Fruit fly (Drosophila melanogaster) whole organism, embryonic: Measurements from ENCODE around the gene Spx.

Experiments used
- Abd-B ChIP-seq: fragments of 200-800 bp; sonication (Bioruptor generic); optimal IDR thresholded peaks from 2 replicates; lab custom pipeline; 2018; ENCODE audit warnings: missing biosample characterization, mild to moderate bottlenecking, missing genetic modification characterization, moderate library complexity
- CG10543 ChIP-seq: fragments of 200-800 bp; sonication (Bioruptor generic); optimal IDR thresholded peaks from 3 replicates; lab custom pipeline; 2017; ENCODE audit warnings: missing biosample characterization, mild to moderate bottlenecking, missing genetic modification characterization, moderate library complexity
- CG11085 ChIP-seq: fragments of 200-800 bp; sonication (Bioruptor generic); IDR thresholded peaks from 2 replicates; pipeline ENCODE4 v1.3.6; 2022; ENCODE audit warnings: missing biosample characterization, missing genetic modification characterization
- CG12769 ChIP-seq: fragments of 200-800 bp; sonication (Bioruptor generic); optimal IDR thresholded peaks from 2 replicates; lab custom pipeline; 2019; ENCODE audit warnings: missing biosample characterization, mild to moderate bottlenecking, missing genetic modification characterization, moderate library complexity
- CG13287 ChIP-seq: fragments of 200-800 bp; sonication (Bioruptor generic); IDR thresholded peaks from 2 replicates; pipeline ENCODE4 v1.3.6; 2022; ENCODE audit warnings: missing biosample characterization, missing genetic modification characterization; ENCODE audit not compliant: partially characterized antibody
- CG13296 ChIP-seq: fragments of 200-800 bp; sonication (Bioruptor generic); optimal IDR thresholded peaks from 3 replicates; lab custom pipeline; 2018; ENCODE audit warnings: missing biosample characterization, mild to moderate bottlenecking, missing genetic modification characterization
- CG18476 ChIP-seq: fragments of 200-800 bp; sonication (Bioruptor generic); optimal IDR thresholded peaks from 2 replicates; lab custom pipeline; 2016; ENCODE audit warnings: missing biosample characterization, mild to moderate bottlenecking, missing genetic modification characterization
- CG2120 ChIP-seq: fragments of 200-800 bp; sonication (Bioruptor generic); optimal IDR thresholded peaks from 3 replicates; lab custom pipeline; 2016; ENCODE audit warnings: missing biosample characterization, missing genetic modification characterization
- CG3281 ChIP-seq: fragments of 200-800 bp; sonication (Bioruptor generic); optimal IDR thresholded peaks from 3 replicates; lab custom pipeline; 2017; ENCODE audit warnings: missing biosample characterization, mild to moderate bottlenecking, missing genetic modification characterization
- CG3995 ChIP-seq: fragments of 200-800 bp; sonication (Bioruptor generic); optimal IDR thresholded peaks from 3 replicates; lab custom pipeline; 2016; ENCODE audit warnings: missing biosample characterization, missing genetic modification characterization
- CG6175 ChIP-seq: fragments of 200-800 bp; sonication (Bioruptor generic); IDR thresholded peaks from 3 replicates; pipeline ENCODE4 v1.3.6; 2022; ENCODE audit warnings: missing biosample characterization, missing genetic modification characterization
- CG6272 ChIP-seq: fragments of 200-800 bp; sonication (Bioruptor generic); IDR thresholded peaks from 2 replicates; pipeline ENCODE4 v1.3.6; 2022; ENCODE audit warnings: missing biosample characterization, missing genetic modification characterization
- CG6765 ChIP-seq: fragments of 200-800 bp; sonication (Bioruptor generic); optimal IDR thresholded peaks from 3 replicates; lab custom pipeline; 2017; ENCODE audit warnings: missing biosample characterization, mild to moderate bottlenecking, missing genetic modification characterization
- CG8290 ChIP-seq, 3 experiments: fragments of 200-800 bp; sonication (Bioruptor generic); optimal IDR thresholded peaks; 2 replicates each; lab custom pipeline; 2016 to 2019; ENCODE audit warnings: missing biosample characterization in 3 of 3, missing genetic modification characterization in 3 of 3, mild to moderate bottlenecking in 2 of 3, moderate library complexity in 1 of 3
- Doc3 ChIP-seq: fragments of 200-800 bp; sonication (Bioruptor generic); IDR thresholded peaks from 3 replicates; pipeline ENCODE4 v1.3.6; 2022; ENCODE audit warnings: missing biosample characterization, missing genetic modification characterization; ENCODE audit not compliant: partially characterized antibody
- Dp ChIP-seq: fragments of 200-800 bp; sonication (Bioruptor generic); optimal IDR thresholded peaks from 2 replicates; lab custom pipeline; 2018; ENCODE audit warnings: missing biosample characterization, mild to moderate bottlenecking, missing genetic modification characterization, moderate library complexity
- Elba2 ChIP-seq: fragments of 200-800 bp; sonication (Bioruptor generic); optimal IDR thresholded peaks from 3 replicates; lab custom pipeline; 2016; ENCODE audit warnings: missing biosample characterization, missing genetic modification characterization
- Fer1 ChIP-seq: fragments of 200-800 bp; sonication (Bioruptor generic); optimal IDR thresholded peaks from 2 replicates; lab custom pipeline; 2017; ENCODE audit warnings: missing biosample characterization, mild to moderate bottlenecking, missing genetic modification characterization
- HHEX ChIP-seq: fragments of 200-800 bp; sonication (Bioruptor generic); optimal IDR thresholded peaks from 3 replicates; lab custom pipeline; 2017; ENCODE audit warnings: missing biosample characterization, mild to moderate bottlenecking, missing genetic modification characterization, missing genetic modification reagents
- Hr51 ChIP-seq, 2 experiments: fragments of 200-800 bp; sonication (Bioruptor generic); optimal IDR thresholded peaks; 2 replicates in 1 of 2; 3 replicates in 1 of 2; lab custom pipeline; 2016 to 2018; ENCODE audit warnings: missing biosample characterization in 2 of 2, missing genetic modification characterization in 2 of 2, mild to moderate bottlenecking in 1 of 2, moderate library complexity in 1 of 2
- Hsf ChIP-seq: fragments of 200-800 bp; sonication (Bioruptor generic); optimal IDR thresholded peaks from 3 replicates; lab custom pipeline; 2016; ENCODE audit warnings: missing biosample characterization, missing genetic modification characterization
- Kr ChIP-seq: fragments of 200-800 bp; sonication (Bioruptor generic); optimal IDR thresholded peaks from 2 replicates; lab custom pipeline; 2017; ENCODE audit warnings: missing biosample characterization, mild to moderate bottlenecking, missing genetic modification characterization
- MBD-R2 ChIP-seq: fragments of 200-800 bp; sonication (Bioruptor generic); IDR thresholded peaks from 2 replicates; pipeline ENCODE4 v1.3.6; 2022; ENCODE audit warnings: missing biosample characterization, missing genetic modification characterization
- Oli ChIP-seq: fragments of 200-800 bp; sonication (Bioruptor generic); optimal IDR thresholded peaks from 2 replicates; lab custom pipeline; 2018; ENCODE audit warnings: missing biosample characterization, mild to moderate bottlenecking, missing genetic modification characterization, moderate library complexity
- Optix ChIP-seq: fragments of 200-800 bp; sonication (Bioruptor generic); IDR thresholded peaks from 3 replicates; pipeline ENCODE4 v1.3.6; 2022; ENCODE audit warnings: missing biosample characterization, missing genetic modification characterization
- Side ChIP-seq: fragments of 200-800 bp; sonication (Bioruptor generic); optimal IDR thresholded peaks from 2 replicates; lab custom pipeline; 2016; ENCODE audit warnings: missing biosample characterization, missing genetic modification characterization
- Trl ChIP-seq, 3 experiments: fragments of >200 bp in 2 of 3; fragments of 200-800 bp in 1 of 3; sonication (Bioruptor generic) in 1 of 3; optimal IDR thresholded peaks; 2 replicates in 1 of 3; 3 replicates in 2 of 3; lab custom pipeline; 2016 to 2017; ENCODE audit warnings: missing biosample characterization in 1 of 3, missing genetic modification characterization in 1 of 3
- cato ChIP-seq: fragments of 200-800 bp; sonication (Bioruptor generic); optimal IDR thresholded peaks from 2 replicates; lab custom pipeline; 2016; ENCODE audit warnings: missing biosample characterization, missing genetic modification characterization, borderline replicate concordance
- dmrt99B ChIP-seq: fragments of 200-800 bp; sonication (Bioruptor generic); optimal IDR thresholded peaks from 2 replicates; lab custom pipeline; 2018; ENCODE audit warnings: missing biosample characterization, mild to moderate bottlenecking, missing genetic modification characterization, moderate library complexity
- eve ChIP-seq, 2 experiments: fragments of >200 bp; optimal IDR thresholded peaks; 2 replicates each; lab custom pipeline; 2017; ENCODE audit warnings: missing biosample characterization in 2 of 2, missing genetic modification characterization in 2 of 2
- eyg ChIP-seq: fragments of 200-800 bp; sonication (Bioruptor generic); optimal IDR thresholded peaks from 3 replicates; lab custom pipeline; 2016; ENCODE audit warnings: missing biosample characterization, missing genetic modification characterization
- fd64A ChIP-seq: fragments of 200-800 bp; sonication (Bioruptor generic); optimal IDR thresholded peaks from 3 replicates; lab custom pipeline; 2018; ENCODE audit warnings: missing biosample characterization, mild to moderate bottlenecking, missing genetic modification characterization
- fru ChIP-seq: fragments of >200 bp; optimal IDR thresholded peaks from 2 replicates; lab custom pipeline; 2017
- fu2 ChIP-seq: fragments of 200-800 bp; sonication (Bioruptor generic); optimal IDR thresholded peaks from 2 replicates; lab custom pipeline; 2016; ENCODE audit warnings: missing biosample characterization, missing genetic modification characterization
- grn ChIP-seq: fragments of 200-800 bp; sonication (Bioruptor generic); optimal IDR thresholded peaks from 3 replicates; lab custom pipeline; 2017; ENCODE audit warnings: missing biosample characterization, missing genetic modification characterization
- her ChIP-seq: fragments of 200-800 bp; sonication (Bioruptor generic); optimal IDR thresholded peaks from 2 replicates; lab custom pipeline; 2016; ENCODE audit warnings: missing biosample characterization, missing genetic modification characterization
- hkb ChIP-seq, 2 experiments: fragments of 200-800 bp in 1 of 2; fragments of >200 bp in 1 of 2; sonication (Bioruptor generic) in 1 of 2; IDR thresholded peaks in 1 of 2; optimal IDR thresholded peaks in 1 of 2; 2 replicates each; pipeline versions ENCODE4 v1.3.6 to Lab custom; 2017 to 2022; ENCODE audit warnings: missing biosample characterization in 1 of 2, missing genetic modification characterization in 1 of 2
- hth ChIP-seq: fragments of >200 bp; optimal IDR thresholded peaks from 2 replicates; lab custom pipeline; 2017; ENCODE audit warnings: inconsistent platforms
- ind ChIP-seq: fragments of 200-800 bp; sonication (Bioruptor generic); optimal IDR thresholded peaks from 3 replicates; lab custom pipeline; 2016; ENCODE audit warnings: missing biosample characterization, missing genetic modification characterization
- ken ChIP-seq: fragments of 200-800 bp; sonication (Bioruptor generic); IDR thresholded peaks from 3 replicates; pipeline ENCODE4 v1.3.6; 2022; ENCODE audit warnings: missing biosample characterization, missing genetic modification characterization
- kni ChIP-seq: fragments of 200-800 bp; sonication (Bioruptor generic); optimal IDR thresholded peaks from 3 replicates; lab custom pipeline; 2017; ENCODE audit warnings: mild to moderate bottlenecking, missing biosample characterization, missing genetic modification reagents, missing genetic modification characterization
- nau ChIP-seq: fragments of 200-800 bp; sonication (Bioruptor generic); optimal IDR thresholded peaks from 3 replicates; lab custom pipeline; 2017; ENCODE audit warnings: missing biosample characterization, mild to moderate bottlenecking, missing genetic modification characterization, missing genetic modification reagents
- nmo ChIP-seq: fragments of 200-800 bp; sonication (Bioruptor generic); optimal IDR thresholded peaks from 2 replicates; lab custom pipeline; 2018; ENCODE audit warnings: missing biosample characterization, mild to moderate bottlenecking, missing genetic modification characterization, moderate library complexity
- onecut ChIP-seq: fragments of 200-800 bp; sonication (Bioruptor generic); IDR thresholded peaks from 2 replicates; pipeline ENCODE4 v1.3.6; 2022; ENCODE audit warnings: missing biosample characterization, missing genetic modification characterization
- sens ChIP-seq: fragments of 200-800 bp; sonication (Bioruptor generic); peaks from one replicate; lab custom pipeline; 2016; ENCODE audit warnings: missing biosample characterization, missing genetic modification characterization
- seq ChIP-seq: fragments of 200-800 bp; sonication (Bioruptor generic); IDR thresholded peaks from 2 replicates; pipeline ENCODE4 v1.3.6; 2022; ENCODE audit warnings: missing biosample characterization, missing genetic modification characterization
- so ChIP-seq: fragments of 200-800 bp; sonication (Bioruptor generic); IDR thresholded peaks from 3 replicates; pipeline ENCODE4 v1.3.6; 2022; ENCODE audit warnings: missing biosample characterization, missing genetic modification characterization
- ssp ChIP-seq: fragments of 200-800 bp; sonication (Bioruptor generic); IDR thresholded peaks from 2 replicates; pipeline ENCODE4 v1.3.6; 2022; ENCODE audit warnings: missing biosample characterization, missing genetic modification characterization
- tna ChIP-seq: fragments of 200-800 bp; sonication (Bioruptor generic); IDR thresholded peaks from 2 replicates; pipeline ENCODE4 v1.3.6; 2022; ENCODE audit warnings: missing biosample characterization, missing genetic modification characterization; ENCODE audit not compliant: partially characterized antibody
- unpg ChIP-seq: fragments of 200-800 bp; sonication (Bioruptor generic); optimal IDR thresholded peaks from 3 replicates; lab custom pipeline; 2018; ENCODE audit warnings: missing biosample characterization, mild to moderate bottlenecking, missing genetic modification characterization, moderate library complexity
- vnd ChIP-seq: fragments of 200-800 bp; sonication (Bioruptor generic); IDR thresholded peaks from 3 replicates; pipeline ENCODE4 v1.3.6; 2022; ENCODE audit warnings: missing biosample characterization, missing genetic modification characterization; ENCODE audit not compliant: partially characterized antibody
- yki ChIP-seq: fragments of >200 bp; optimal IDR thresholded peaks from 3 replicates; lab custom pipeline; 2018

The Spx gene

dm6 chrX:6263614-6264130 is 8.1 kb downstream of the Spx start (continued):
- TF ChIP-seq so (peak; percentile 79; the same call in 2 of the 3 replicates), eve (GFP tag; optimal IDR thresholded peaks at IDR 0.05; lab: Kevin White, UChicago) (no peak), Oli (peak; percentile 84), fu2 (GFP tag; lab: Kevin White, UChicago) (peak; percentile 32), CG6175 (GFP tag; lab: Robert Waterston, UW) (peak; percentile 45; the same call in 1 of the 3 replicates), Hr51 (GFP tag; optimal IDR thresholded peaks at IDR 0.05; lab: Kevin White, UChicago) (peak; percentile 4 to 87), CG6765 (GFP tag; lab: Kevin White, UChicago) (peak; percentile 76), CG3995 (GFP tag; lab: Kevin White, UChicago) (no peak), fd64A (GFP tag; lab: Kevin White, UChicago) (peak; percentile 33), cato (GFP tag; lab: Kevin White, UChicago) (peak; percentile 42), CG3281 (peak; percentile 91), Elba2 (GFP tag; lab: Kevin White, UChicago) (no peak), fru (no peak), seq (GFP tag; lab: Robert Waterston, UW) (peak; percentile 82), CG6272 (peak; percentile 33; the same call in 1 of the 2 replicates), Fer1 (GFP tag; lab: Kevin White, UChicago) (peak; percentile 92), CG2120 (peak; percentile 82), eyg (GFP tag; lab: Kevin White, UChicago) (no peak), HHEX (GFP tag; lab: Kevin White, UChicago) (peak; percentile 82), hth (no peak), ind (GFP tag; lab: Kevin White, UChicago) (peak; percentile 73), ken (no peak), nmo (peak; percentile 85), vnd (GFP tag; lab: Robert Waterston, UW) (no peak), Trl (optimal IDR thresholded peaks at IDR 0.05; lab: Kevin White, UChicago) (no peak), Trl (GFP tag; optimal IDR thresholded peaks at IDR 0.05; lab: Kevin White, UChicago) (no peak), kni (GFP tag; lab: Kevin White, UChicago) (no peak), CG10543 (GFP tag; lab: Kevin White, UChicago) (peak; percentile 86), Abd-B (GFP tag; lab: Kevin White, UChicago) (peak; percentile 66), yki (no peak), Dp (no peak), nau (GFP tag; lab: Kevin White, UChicago) (peak; percentile 85), Optix (GFP tag; lab: Robert Waterston, UW) (no peak; the same call in 2 of the 3 replicates), her (GFP tag; lab: Kevin White, UChicago) (no peak), sens (GFP tag; lab: Kevin White, UChicago) (peak; percentile 91), hkb (optimal IDR thresholded peaks at IDR 0.05; lab: Kevin White, UChicago) (no peak), hkb (GFP tag; IDR thresholded peaks at IDR 0.05; lab: Robert Waterston, UW) (peak; percentile 84), Hsf (peak; percentile 54), unpg (GFP tag; lab: Kevin White, UChicago) (peak; percentile 75), MBD-R2 (GFP tag; lab: Robert Waterston, UW) (peak; percentile 27; the same call in 1 of the 2 replicates), Doc3 (GFP tag; lab: Robert Waterston, UW) (no peak)

dm6 chrX:6264456-6264855 is 8.8 kb downstream of the Spx start:
- TF ChIP-seq dmrt99B (tag; lab: Kevin White, UChicago) (no peak), tna (no peak), CG8290 (GFP tag; optimal IDR thresholded peaks at IDR 0.05; lab: Kevin White, UChicago) (no peak), CG8290 (tag; optimal IDR thresholded peaks at IDR 0.05; lab: Kevin White, UChicago) (peak in 1 of 2 experiments; percentile 46), onecut (GFP tag; lab: Robert Waterston, UW) (no peak), Side (GFP tag; lab: Kevin White, UChicago) (no peak), ssp (GFP tag; lab: Robert Waterston, UW) (no peak), Kr (GFP tag; lab: Kevin White, UChicago) (no peak), CG13287 (no peak), grn (peak; percentile 87), CG12769 (tag; lab: Kevin White, UChicago) (peak; percentile 72), CG13296 (GFP tag; lab: Kevin White, UChicago) (no peak), CG11085 (GFP tag; lab: Robert Waterston, UW) (no peak), CG18476 (GFP tag; lab: Kevin White, UChicago) (no peak)
